Worm (Caenorhabditis elegans) whole organism, L4/young adult: Measurements from ENCODE around the gene anmt-2.

Experiments used
- W03F9.2 ChIP-seq: fragments of 150-350 bp; optimal IDR thresholded peaks from 2 replicates; lab custom pipeline; 2014; ENCODE audit warnings: missing biosample characterization, missing genetic modification characterization
- him-1 ChIP-seq: sonication (generic microtip); optimal IDR thresholded peaks from 2 replicates; lab custom pipeline; 2016; ENCODE audit warnings: missing genotype, missing genetic modification reagents, missing genetic modification characterization, missing compliant biosample characterization

ce11 chrIII:6177631-6178030, 20.1 kb upstream of the anmt-2 start:
- TF ChIP-seq W03F9.2 (tag; lab: Kevin White, UChicago), result no peak
- TF ChIP-seq him-1 (tag; lab: Kevin White, UChicago), result no peak
